Fruit fly (Drosophila melanogaster): Measurements from ENCODE around the gene Ctps.

Ctps gene

dm6 chr3L:15061605-15062004, 36.1 kb upstream of the Ctps start, which contains the start of gene CG13460:
Gene CG13460, minus strand, starts transcription at chr3L:15061705.
- TF ChIP-seq OdsH (GFP tag; optimal IDR thresholded peaks at IDR 0.05) (no peak), CG9705 (GFP tag; optimal IDR thresholded peaks at IDR 0.05) (no peak), Sp1 (GFP tag; optimal IDR thresholded peaks at IDR 0.05) (no peak), Hr78 (GFP tag; optimal IDR thresholded peaks at IDR 0.05) (no peak), CG32264 (GFP tag; optimal IDR thresholded peaks at IDR 0.05) (no peak), h (GFP tag; optimal IDR thresholded peaks at IDR 0.05) (no peak), rgr (GFP tag; optimal IDR thresholded peaks at IDR 0.05) (no peak), N (GFP tag; optimal IDR thresholded peaks at IDR 0.05) (no peak), Myc (optimal IDR thresholded peaks at IDR 0.05) (no peak), HLH106 (tag; optimal IDR thresholded peaks at IDR 0.05) (no peak), usp (GFP tag; optimal IDR thresholded peaks at IDR 0.05) (no peak), dmrt93B (GFP tag; optimal IDR thresholded peaks at IDR 0.05) (no peak), ey (GFP tag; optimal IDR thresholded peaks at IDR 0.05) (no peak)

- TF ChIP-seq sv (GFP tag; optimal IDR thresholded peaks at IDR 0.05) (no peak), Sp1 (GFP tag; optimal IDR thresholded peaks at IDR 0.05) (no peak), Mio (GFP tag; optimal IDR thresholded peaks at IDR 0.05) (no peak), GATAd (GFP tag; optimal IDR thresholded peaks at IDR 0.05) (no peak), Hnf4 (GFP tag; optimal IDR thresholded peaks at IDR 0.05) (no peak), psq (GFP tag; optimal IDR thresholded peaks at IDR 0.05) (no peak), OdsH (GFP tag; optimal IDR thresholded peaks at IDR 0.05) (no peak), Abd-B (GFP tag; optimal IDR thresholded peaks at IDR 0.05) (no peak), Vsx2 (GFP tag; optimal IDR thresholded peaks at IDR 0.05; ENCODE audit: partially characterized antibody) (no peak), CrebA (GFP tag; optimal IDR thresholded peaks at IDR 0.05; ENCODE audit: borderline replicate concordance) (no peak)
These were observed 32.8 kb upstream of the Ctps start, which contains the start of gene Sytbeta for dm6 chr3L:15064877-15065276. Gene Sytbeta, minus strand, starts transcription at chr3L:15064977.

dm6 chr3L:15072149-15072548, 25.6 kb upstream of the Ctps start:
- TF ChIP-seq lola (GFP tag; optimal IDR thresholded peaks at IDR 0.05): no peak
- no peak for TF ChIP-seq Vsx2 (GFP tag; optimal IDR thresholded peaks at IDR 0.05; ENCODE audit: partially characterized antibody)
- TF ChIP-seq dsf (GFP tag; optimal IDR thresholded peaks at IDR 0.05; ENCODE audit: borderline replicate concordance): no peak
- TF ChIP-seq GATAd (GFP tag; optimal IDR thresholded peaks at IDR 0.05): no peak
- no peak for TF ChIP-seq sv (GFP tag; optimal IDR thresholded peaks at IDR 0.05)
- no peak for TF ChIP-seq h (GFP tag; optimal IDR thresholded peaks at IDR 0.05)
- TF ChIP-seq Myc (optimal IDR thresholded peaks at IDR 0.05): peak; percentile 84
- no peak for TF ChIP-seq Hnf4 (GFP tag; optimal IDR thresholded peaks at IDR 0.05)

dm6 chr3L:15073680-15074079, 24.0 kb upstream of the Ctps start:
- TF ChIP-seq GATAd (GFP tag; optimal IDR thresholded peaks at IDR 0.05) (no peak), Myc (optimal IDR thresholded peaks at IDR 0.05) (no peak), fru (GFP tag; optimal IDR thresholded peaks at IDR 0.05) (no peak), ey (GFP tag; optimal IDR thresholded peaks at IDR 0.05) (no peak), rgr (GFP tag; optimal IDR thresholded peaks at IDR 0.05) (no peak), Rel (GFP tag; optimal IDR thresholded peaks at IDR 0.05) (no peak), Rel (tag; optimal IDR thresholded peaks at IDR 0.05) (no peak), OdsH (GFP tag; optimal IDR thresholded peaks at IDR 0.05) (no peak)

- TF ChIP-seq brk (GFP tag; optimal IDR thresholded peaks at IDR 0.05): no peak
- no peak for TF ChIP-seq CrebA (GFP tag; optimal IDR thresholded peaks at IDR 0.05; ENCODE audit: borderline replicate concordance)
- TF ChIP-seq foxo (GFP tag; optimal IDR thresholded peaks at IDR 0.05): no peak
- no peak for TF ChIP-seq sv (GFP tag; optimal IDR thresholded peaks at IDR 0.05)
- TF ChIP-seq fru (GFP tag; optimal IDR thresholded peaks at IDR 0.05): no peak
- TF ChIP-seq Mio (GFP tag; optimal IDR thresholded peaks at IDR 0.05): no peak
- no peak for TF ChIP-seq rgr (GFP tag; optimal IDR thresholded peaks at IDR 0.05)
- no peak for TF ChIP-seq dmrt93B (GFP tag; optimal IDR thresholded peaks at IDR 0.05)
- no peak for TF ChIP-seq Hr83 (GFP tag; optimal IDR thresholded peaks at IDR 0.05; ENCODE audit: poor library complexity, severe bottlenecking)
These were observed 21.3 kb upstream of the Ctps start for dm6 chr3L:15076380-15076779.

- no peak for TF ChIP-seq CG9705 (GFP tag; optimal IDR thresholded peaks at IDR 0.05)
These were observed 19.4 kb upstream of the Ctps start, which contains the start of gene Or71a for dm6 chr3L:15078347-15078746. Gene Or71a, minus strand, starts transcription at chr3L:15078447.

Measured in whole organism, wandering third instar larva.